Worm (Caenorhabditis elegans) whole organism, L2 larva: Measurements from ENCODE around the gene srx-58.

Experiments used
- C34F6.9 ChIP-seq: fragments of 150-350 bp; optimal IDR thresholded peaks from 2 replicates; lab custom pipeline; 2014; ENCODE audit warnings: missing biosample characterization, missing genetic modification characterization
- ZK546.5 ChIP-seq: sonication (generic microtip); optimal IDR thresholded peaks from 2 replicates; lab custom pipeline; 2017; ENCODE audit warnings: missing biosample characterization, missing genetic modification characterization
- ama-1 ChIP-seq: fragments of 150-350 bp; optimal IDR thresholded peaks from 2 replicates; lab custom pipeline; 2018; ENCODE audit warnings: inconsistent platforms
- blmp-1 ChIP-seq: sonication (generic microtip); optimal IDR thresholded peaks from 2 replicates; lab custom pipeline; 2017; ENCODE audit warnings: missing genetic modification characterization, mild to moderate bottlenecking, missing compliant biosample characterization, antibody characterized with exemption, moderate library complexity; ENCODE audit not compliant: insufficient read depth
- ceh-82 ChIP-seq: fragments of 150-350 bp; optimal IDR thresholded peaks from 2 replicates; lab custom pipeline; 2014; ENCODE audit warnings: missing biosample characterization, missing genetic modification characterization
- elt-1 ChIP-seq: fragments of 150-350 bp; optimal IDR thresholded peaks from 2 replicates; lab custom pipeline; 2014; ENCODE audit warnings: missing biosample characterization, missing genetic modification characterization
- lin-39 ChIP-seq: fragments of 150-350 bp; optimal IDR thresholded peaks from 2 replicates; lab custom pipeline; 2014; ENCODE audit warnings: missing biosample characterization, missing genetic modification reagents, missing genetic modification characterization
- nhr-11 ChIP-seq: fragments of 150-350 bp; optimal IDR thresholded peaks from 2 replicates; lab custom pipeline; 2014; ENCODE audit warnings: missing biosample characterization, missing genetic modification characterization
- unc-39 ChIP-seq: fragments of 150-350 bp; optimal IDR thresholded peaks from 2 replicates; lab custom pipeline; 2014; ENCODE audit warnings: missing biosample characterization, missing genetic modification characterization
- ztf-11 ChIP-seq: sonication (generic microtip); optimal IDR thresholded peaks from 2 replicates; lab custom pipeline; 2017; ENCODE audit warnings: missing biosample characterization, missing genetic modification characterization
- ztf-4 ChIP-seq: fragments of 150-350 bp; optimal IDR thresholded peaks from 2 replicates; lab custom pipeline; 2014; ENCODE audit warnings: missing biosample characterization, missing genetic modification characterization

- TF ChIP-seq ZK546.5 (tag; lab: Kevin White, UChicago) = no peak
- no peak for TF ChIP-seq ztf-11
- TF ChIP-seq lin-39 (tag; lab: Kevin White, UChicago) = no peak
- no peak for TF ChIP-seq nhr-11 (tag; lab: Kevin White, UChicago)
- TF ChIP-seq ceh-82 (tag; lab: Kevin White, UChicago) = no peak
- TF ChIP-seq C34F6.9 (tag; lab: Kevin White, UChicago) = no peak
- no peak for TF ChIP-seq elt-1 (tag; lab: Kevin White, UChicago)
- TF ChIP-seq ztf-4 (tag; lab: Kevin White, UChicago) = no peak
- no peak for TF ChIP-seq blmp-1 (tag; lab: Kevin White, UChicago)
- TF ChIP-seq unc-39 (tag; lab: Kevin White, UChicago) = no peak
- TF ChIP-seq ama-1 = no peak
These were observed 1.9 kb upstream of the srx-58 start, which contains the start of gene clec-231 for ce11 chrV:15350615-15351014.
